Worm (Caenorhabditis elegans) whole organism, dauer: ENCODE data around the gene srx-54.
"Not testable (repeated sequence)": the region's sequence is repeated elsewhere in the genome, so short reads cannot be mapped to it uniquely, and the experiment has no call there.

ENCODE experiments used
- unc-62 ChIP-seq: sonication (generic microtip); optimal IDR thresholded peaks from 2 replicates; lab custom pipeline; 2017; ENCODE audit warnings: missing biosample characterization, missing genetic modification reagents, missing genetic modification characterization

The srx-54 gene

DNA sequence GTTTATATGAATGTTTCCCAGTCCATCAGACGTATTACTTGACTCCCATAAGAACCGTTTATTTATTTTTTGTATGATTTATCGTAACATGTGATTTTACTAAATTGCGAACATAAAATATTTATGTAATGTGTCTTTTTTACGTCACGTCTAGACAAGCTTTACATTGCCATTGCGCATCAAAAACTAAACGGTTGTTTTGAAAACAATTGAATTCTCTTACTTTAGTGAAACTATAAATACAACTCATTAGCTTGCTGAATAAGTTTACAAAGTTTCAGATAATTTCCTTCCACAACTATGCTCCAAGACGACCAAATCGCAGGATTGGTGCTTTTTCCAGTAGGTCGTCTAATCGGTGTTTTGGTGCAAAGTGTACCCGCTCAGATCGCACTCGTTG lies at the start of gene srx-54:
srx-54 (plus strand) TSS at position 301 of the 400 bp plus-strand sequence.
- no peak for TF ChIP-seq unc-62

DNA sequence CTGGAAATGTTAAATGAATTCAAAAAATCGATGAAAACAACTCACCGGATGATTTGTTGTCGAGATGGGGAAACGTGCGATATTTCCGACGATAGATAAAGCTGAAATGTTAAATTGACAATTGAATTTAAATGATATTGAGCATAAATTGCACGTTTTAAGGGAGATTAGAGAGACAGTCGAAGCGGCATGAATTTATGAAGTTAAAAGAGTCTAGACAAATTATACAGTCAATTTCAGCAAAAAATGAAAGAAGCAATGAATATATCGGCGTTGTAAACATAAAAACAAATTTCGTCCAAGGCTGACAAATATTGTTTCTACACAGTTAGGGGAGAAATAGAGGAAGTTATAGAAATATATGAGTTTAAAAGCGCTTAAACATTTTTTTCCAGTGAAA lies 47.7 kb upstream of the srx-54 start, which contains the start of gene Y102A5C.36:
Y102A5C.36 (minus strand) TSS at position 101 of the 400 bp plus-strand sequence.
- TF ChIP-seq unc-62: no peak

DNA sequence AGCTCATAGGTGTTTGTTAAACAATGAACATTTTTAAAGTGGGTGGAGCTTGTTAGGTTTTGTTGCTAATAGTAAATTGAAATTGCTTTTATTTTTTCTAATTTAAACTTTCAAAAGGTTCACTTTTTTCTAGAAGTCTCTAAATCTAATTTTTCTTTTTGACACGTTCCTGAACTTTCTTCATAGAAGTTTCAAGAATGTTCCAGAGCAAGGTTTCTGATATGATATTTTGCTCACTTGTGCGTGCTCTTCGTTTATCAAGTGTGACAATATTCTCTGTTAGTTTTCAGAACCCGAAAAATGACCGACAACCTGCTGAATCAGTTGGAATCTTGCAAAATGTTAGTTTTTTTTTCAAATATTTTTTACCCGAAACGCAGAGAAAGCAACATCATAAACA lies 36.3 kb upstream of the srx-54 start, which contains the start of gene fbxa-148:
fbxa-148 (plus strand) TSS at position 301 of the 400 bp plus-strand sequence.
- TF ChIP-seq unc-62: not testable (repeated sequence)

DNA sequence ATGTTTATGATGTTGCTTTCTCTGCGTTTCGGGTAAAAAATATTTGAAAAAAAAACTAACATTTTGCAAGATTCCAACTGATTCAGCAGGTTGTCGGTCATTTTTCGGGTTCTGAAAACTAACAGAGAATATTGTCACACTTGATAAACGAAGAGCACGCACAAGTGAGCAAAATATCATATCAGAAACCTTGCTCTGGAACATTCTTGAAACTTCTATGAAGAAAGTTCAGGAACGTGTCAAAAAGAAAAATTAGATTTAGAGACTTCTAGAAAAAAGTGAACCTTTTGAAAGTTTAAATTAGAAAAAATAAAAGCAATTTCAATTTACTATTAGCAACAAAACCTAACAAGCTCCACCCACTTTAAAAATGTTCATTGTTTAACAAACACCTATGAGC lies 27.0 kb upstream of the srx-54 start, which contains the start of gene fbxa-112:
fbxa-112 (minus strand) TSS at position 101 of the 400 bp plus-strand sequence.
- not testable (repeated sequence) for TF ChIP-seq unc-62

DNA sequence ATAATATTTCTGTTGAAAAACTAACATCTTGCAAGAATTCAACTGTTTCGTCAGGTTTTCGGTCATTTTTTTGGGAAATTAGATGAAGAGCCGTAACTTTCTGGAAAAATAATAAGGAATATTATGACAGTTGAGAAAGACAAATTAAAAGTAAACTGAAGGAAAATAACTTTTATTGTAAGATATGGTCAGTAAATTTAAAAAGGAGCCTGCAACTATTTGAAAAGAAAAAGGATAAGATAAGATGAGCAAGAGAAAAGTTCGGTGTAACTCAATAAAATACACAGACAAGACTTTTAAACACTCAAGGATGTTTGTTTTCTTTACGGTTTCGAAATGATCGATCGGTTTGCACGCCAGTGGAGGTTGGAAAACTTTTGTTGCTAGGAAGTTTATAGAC lies 25.4 kb upstream of the srx-54 start, which contains the start of gene fbxa-111:
fbxa-111 (minus strand) TSS at position 101 of the 400 bp plus-strand sequence.
- TF ChIP-seq unc-62: not testable (repeated sequence)

DNA sequence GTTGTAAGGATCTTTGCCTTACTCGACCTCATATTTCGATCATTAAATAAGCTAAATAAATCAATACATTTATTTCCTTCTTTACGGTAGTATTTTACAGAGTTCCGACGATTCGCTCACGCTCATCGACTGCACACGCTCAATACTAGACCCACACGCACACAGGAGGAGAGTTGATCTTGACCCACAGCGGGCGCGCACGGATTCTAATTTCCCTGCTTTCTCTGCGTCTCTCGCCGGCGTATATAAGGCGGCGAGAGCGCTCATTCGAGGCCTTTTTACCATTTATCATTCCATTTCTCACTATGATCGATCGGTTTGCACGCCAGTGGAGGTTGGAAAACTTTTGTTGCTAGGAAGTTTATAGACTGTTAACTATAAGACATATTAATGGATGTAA lies 25.0 kb upstream of the srx-54 start:
- TF ChIP-seq unc-62: no peak

DNA sequence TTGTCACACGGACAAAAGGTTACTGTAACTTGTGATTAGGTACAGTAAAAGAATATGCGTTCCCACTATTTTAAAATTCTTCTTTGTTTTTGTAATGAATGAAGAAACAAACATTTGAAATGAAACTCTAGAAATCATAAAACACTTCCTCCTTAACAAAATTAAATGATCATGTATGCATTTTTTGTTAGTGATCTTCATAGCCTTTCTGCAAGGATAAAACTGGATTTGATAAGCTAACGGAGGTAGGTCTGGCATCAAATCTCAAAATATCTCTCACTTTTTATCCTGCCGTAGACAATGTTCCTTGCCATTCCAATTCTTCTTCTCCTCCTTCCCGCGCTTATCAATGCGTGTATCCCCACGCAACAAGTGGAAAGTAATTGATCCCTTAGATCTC lies 23.5 kb upstream of the srx-54 start, which contains the start of gene clec-238:
clec-238 (plus strand) TSS at position 301 of the 400 bp plus-strand sequence.
- TF ChIP-seq unc-62: no peak

DNA sequence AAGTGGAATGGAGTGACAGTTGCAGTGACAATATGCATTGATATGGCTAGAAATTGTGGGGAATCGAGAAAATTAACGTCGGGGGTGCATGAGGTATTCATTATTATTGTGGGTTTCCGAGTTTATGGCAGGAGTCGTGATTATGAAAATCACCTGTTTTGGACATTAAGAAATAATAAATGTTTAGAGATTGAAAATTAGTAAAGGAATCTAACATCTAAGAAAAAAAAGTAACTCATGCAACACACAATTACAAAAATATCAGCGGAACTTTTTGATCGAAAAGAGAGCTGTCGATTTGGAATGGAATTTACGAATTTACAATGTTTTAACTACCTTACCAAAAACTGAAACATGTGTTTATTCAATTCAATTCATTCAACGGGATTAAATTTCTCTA lies 20.3 kb upstream of the srx-54 start, which contains the start of gene srh-206:
srh-206 (minus strand) TSS at position 101 of the 400 bp plus-strand sequence.
- TF ChIP-seq unc-62: no peak

DNA sequence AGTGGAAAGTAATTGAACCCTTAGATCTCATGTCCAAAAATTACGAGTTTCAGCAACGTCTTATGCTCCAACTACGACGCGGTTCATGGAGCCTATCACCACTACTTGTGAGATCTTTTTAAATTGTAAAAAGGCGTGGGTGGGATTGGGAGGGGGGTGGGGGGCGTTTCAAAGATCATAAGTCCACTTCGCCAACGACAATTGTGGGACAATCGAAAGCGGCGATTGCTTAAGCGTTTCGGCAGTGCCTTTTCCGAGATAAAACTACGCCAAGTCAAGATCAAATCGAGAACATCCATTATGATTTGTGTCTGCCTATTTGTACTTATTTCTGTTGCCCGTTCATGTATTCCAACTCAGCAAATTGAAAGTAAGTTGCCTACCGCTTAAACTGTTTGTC lies 18.8 kb upstream of the srx-54 start, which contains the start of gene clec-239:
clec-239 (plus strand) TSS at position 301 of the 400 bp plus-strand sequence.
- no peak for TF ChIP-seq unc-62

DNA sequence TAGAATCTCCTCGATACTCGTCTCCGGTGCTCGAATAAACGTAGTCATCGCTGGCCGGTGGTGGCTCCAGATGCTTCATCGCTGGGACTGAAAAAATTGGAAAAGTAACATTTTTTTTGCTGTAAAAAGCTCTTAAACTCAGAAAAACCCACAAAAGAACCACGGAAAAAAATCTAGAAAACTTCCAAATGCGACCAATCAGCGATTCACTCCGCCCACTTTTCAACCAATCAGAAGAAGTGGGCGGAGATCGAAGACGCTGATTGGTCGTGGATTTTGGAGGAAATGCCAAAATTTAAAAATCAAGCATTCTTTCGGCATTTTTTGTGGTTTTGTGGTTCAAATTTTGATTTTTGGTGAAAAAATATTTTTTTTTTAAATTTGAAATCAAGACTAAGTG lies 16.0 kb upstream of the srx-54 start:
- no peak for TF ChIP-seq unc-62

DNA sequence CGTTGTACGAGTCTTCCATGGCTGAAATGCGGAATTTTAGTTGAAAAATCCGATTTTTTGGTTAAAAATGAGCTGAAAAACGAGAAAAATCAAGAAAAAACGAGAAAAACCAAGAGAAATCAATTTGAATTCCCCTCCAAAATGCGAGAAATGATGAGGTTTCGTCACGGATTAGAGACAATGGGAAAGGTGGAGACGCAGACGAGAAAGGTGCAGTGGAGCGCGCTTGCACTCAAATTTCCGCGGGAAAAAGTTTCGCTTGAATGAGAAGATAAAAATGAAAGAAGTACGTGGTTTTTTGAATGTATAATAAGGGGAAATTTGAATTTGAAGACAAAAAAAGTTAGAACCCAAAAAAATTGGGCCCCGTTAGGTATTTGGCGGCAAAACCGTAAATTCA lies 9.4 kb upstream of the srx-54 start, which contains the start of gene efl-1:
efl-1 (minus strand) TSS at position 21 of the 400 bp plus-strand sequence.
- TF ChIP-seq unc-62: no peak

DNA sequence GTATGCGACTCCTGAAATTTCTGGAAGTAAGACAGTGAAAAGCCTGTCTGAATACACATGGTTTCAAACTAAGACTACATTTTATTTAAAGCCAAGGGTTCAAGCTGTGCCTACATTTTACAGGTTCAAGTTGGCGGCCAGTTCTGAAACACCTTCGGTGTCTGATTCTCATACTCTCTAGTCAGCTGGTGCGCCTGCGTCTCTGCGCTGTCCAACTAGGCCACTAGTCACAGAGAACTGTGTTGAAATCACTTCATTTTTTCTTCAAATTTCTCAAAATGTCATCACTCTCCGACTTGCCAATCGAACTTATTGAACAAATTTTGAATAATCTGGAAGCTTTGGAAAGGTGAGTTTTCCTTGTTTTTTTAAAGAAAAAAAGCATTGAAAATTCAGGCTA lies 8.4 kb upstream of the srx-54 start, which contains the start of gene fbxa-90:
fbxa-90 (plus strand) TSS at position 179 of the 400 bp plus-strand sequence.
- no peak for TF ChIP-seq unc-62

DNA sequence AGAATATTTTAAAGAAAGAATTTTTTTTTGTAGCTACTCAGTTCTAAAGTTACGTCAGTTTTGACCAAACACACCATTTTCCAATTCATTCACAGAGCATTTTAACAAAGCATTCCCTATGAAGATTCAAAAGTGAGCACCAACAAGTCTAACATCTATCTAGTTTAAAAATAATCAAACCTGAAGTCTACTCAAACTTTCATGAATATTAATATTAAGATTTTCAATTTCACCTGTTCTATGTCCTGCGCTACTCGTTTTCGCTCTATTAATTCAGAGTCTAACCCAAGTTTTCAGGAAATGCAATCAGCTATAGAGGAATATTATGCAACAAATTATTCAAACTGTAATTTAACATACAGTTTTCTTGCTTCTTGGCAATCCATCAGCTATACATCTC lies 2.9 kb upstream of the srx-54 start, which contains the start of gene srh-119:
srh-119 (plus strand) TSS at position 301 of the 400 bp plus-strand sequence.
- no peak for TF ChIP-seq unc-62

DNA sequence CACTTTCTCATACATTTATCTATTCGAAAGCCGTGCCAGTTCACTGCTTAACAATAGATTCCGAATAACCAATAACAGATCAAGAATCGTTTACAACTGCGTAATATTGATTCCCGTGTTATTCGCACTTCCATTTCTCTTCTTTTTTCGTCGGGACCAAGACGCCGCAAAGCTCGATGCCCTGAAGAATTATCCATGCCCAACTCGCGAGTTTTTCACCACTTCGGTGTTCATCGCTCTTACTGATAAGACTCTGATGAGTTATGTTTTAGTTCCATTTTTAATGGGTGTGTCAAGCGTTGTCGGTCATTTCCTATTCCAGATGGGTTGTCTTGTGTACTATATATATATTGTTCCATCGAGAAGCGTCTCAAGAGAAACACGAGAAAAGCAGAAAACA lies 1.7 kb upstream of the srx-54 start:
- TF ChIP-seq unc-62: no peak

DNA sequence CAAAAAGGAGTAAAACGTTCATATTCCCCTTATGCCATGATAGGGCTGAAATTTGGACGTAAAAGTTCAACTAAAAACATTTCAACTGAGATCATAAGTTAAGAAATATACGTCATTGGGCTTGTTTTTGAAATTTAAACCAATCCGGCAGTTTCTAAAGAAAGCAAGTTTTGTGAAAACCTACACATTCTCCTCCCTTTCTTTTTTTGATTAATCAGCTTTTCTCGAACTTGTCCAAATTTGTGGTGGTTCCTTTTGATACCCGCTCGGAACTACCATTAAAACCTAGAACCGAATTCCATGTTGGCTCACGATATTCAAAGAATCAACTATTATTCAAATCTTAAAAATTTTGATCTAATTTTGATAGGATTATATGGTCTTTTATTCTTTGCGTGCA lies 5.3 kb downstream of the srx-54 start, which contains the start of gene srz-54:
srz-54 (plus strand) TSS at position 301 of the 400 bp plus-strand sequence.
- TF ChIP-seq unc-62: no peak

DNA sequence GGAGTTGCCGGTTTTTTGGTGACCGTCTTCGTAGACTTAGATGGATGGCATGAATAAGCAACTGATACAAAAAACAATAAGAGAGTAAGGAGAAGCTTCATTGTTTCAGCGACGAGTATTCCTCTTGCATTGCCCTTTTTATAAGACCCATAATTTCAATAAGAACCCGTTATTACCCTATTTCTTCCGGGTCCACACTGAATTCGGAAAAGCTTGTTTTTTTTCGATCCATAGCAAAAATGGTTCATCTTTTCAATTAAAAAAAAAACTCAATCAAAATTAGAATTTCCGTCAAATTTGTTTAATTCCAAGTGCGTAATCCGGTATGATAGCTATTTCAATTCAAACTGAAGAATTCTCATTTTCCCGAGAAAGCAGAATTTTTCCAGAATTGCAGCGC lies 12.0 kb downstream of the srx-54 start, which contains the start of gene Y102A5C.40:
Y102A5C.40 (minus strand) TSS at position 101 of the 400 bp plus-strand sequence.
- no peak for TF ChIP-seq unc-62

DNA sequence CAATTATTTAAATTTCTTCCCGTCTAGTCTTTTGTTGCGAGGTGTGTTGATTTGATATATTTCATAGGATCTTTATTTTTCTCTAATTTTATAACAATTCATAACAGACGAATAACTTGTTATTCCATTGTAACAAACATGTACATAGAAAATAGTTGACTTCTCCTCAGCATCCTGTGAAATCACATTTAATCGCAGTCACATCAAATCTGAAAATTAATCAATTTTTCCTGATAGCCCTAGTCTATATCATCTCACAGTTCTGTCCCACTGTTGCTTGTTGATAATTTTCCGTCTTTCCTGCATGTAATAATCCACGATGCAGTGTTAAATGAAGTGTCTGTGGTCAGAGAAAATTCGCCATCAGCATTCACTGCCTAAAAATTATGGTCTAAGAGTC lies 12.8 kb downstream of the srx-54 start:
- no peak for TF ChIP-seq unc-62

DNA sequence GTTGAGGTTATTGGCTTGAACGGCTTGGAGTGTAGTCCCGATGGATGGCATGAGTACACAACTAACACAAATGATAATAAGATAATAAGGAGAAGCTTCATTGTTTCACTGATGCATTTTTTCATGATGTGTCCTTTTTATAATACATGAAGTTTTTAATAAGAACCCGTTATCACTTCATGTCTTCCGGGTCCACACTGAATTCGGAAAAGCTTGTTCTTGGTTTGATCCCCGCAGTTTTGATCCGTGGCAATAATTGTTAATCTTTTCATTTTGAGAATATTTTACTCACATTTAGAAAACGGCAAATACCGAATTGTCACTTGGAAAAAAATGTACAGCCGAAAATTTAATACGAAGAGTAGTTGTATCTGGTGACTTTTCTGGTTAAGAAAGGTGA lies 13.6 kb downstream of the srx-54 start, which contains the start of gene Y102A5C.27:
Y102A5C.27 (minus strand) TSS at position 101 of the 400 bp plus-strand sequence.
- no peak for TF ChIP-seq unc-62
